Worm (Caenorhabditis elegans): ENCODE measurements around the gene hdl-1.

DNA sequence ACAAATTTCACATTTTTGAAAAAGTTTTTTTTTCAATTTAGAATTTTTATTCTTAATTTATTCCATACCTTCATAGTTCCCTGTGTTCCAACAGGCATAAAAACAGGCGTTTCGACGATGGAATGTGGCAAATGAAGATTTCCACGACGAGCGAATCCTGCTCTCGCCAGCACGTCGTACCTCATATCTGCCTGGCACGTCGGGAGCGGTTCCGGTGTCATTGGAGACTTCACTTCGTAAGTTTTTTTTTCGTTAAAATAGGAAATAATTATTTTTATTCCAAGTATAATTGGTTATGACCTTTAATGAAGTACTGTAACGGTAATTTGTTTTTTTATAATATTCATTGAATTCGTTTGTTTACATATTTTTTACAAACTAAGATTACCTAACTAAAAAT is 10.0 kb upstream of the hdl-1 start, which contains the start of gene tgt-1:
- no peak for TF ChIP-seq unc-62 (GFP tag; optimal IDR thresholded peaks at IDR 0.05)
- no peak for TF ChIP-seq lag-1 (GFP tag; IDR thresholded peaks at IDR 0.05)
- no peak for TF ChIP-seq pha-4 (tag; optimal IDR thresholded peaks at IDR 0.05)
- TF ChIP-seq nhr-90 (tag; optimal IDR thresholded peaks at IDR 0.05): no peak
- TF ChIP-seq F33H1.4 (GFP tag; IDR thresholded peaks at IDR 0.05): no peak
- TF ChIP-seq ama-1 (optimal IDR thresholded peaks at IDR 0.05): no peak
- peak in 1 of 2 experiments; percentile 49 for TF ChIP-seq ama-1 (GFP tag; optimal IDR thresholded peaks at IDR 0.05)
- no peak for TF ChIP-seq nfya-1 (tag; optimal IDR thresholded peaks at IDR 0.05; ENCODE audit: borderline replicate concordance, insufficient read depth)
- TF ChIP-seq gei-17 (GFP tag; optimal IDR thresholded peaks at IDR 0.05): no peak
- no peak for TF ChIP-seq F57A8.1 (GFP tag; optimal IDR thresholded peaks at IDR 0.05)

All from whole organism, young adult.